Worm (Caenorhabditis elegans): Measurements from ENCODE around the gene C03A3.9.

Gene C03A3.9

ce11 chrX:11241479-11241878 is 25.3 kb upstream of the C03A3.9 start:
- TF ChIP-seq alr-1 (tag; optimal IDR thresholded peaks at IDR 0.05) (no peak), C34F6.9 (tag; optimal IDR thresholded peaks at IDR 0.05) (peak; percentile 57), mdl-1 (tag; optimal IDR thresholded peaks at IDR 0.05) (no peak), nhr-6 (tag; optimal IDR thresholded peaks at IDR 0.05) (no peak), Y55F3AM.14 (GFP tag; optimal IDR thresholded peaks at IDR 0.05) (no peak), nhr-23 (tag; optimal IDR thresholded peaks at IDR 0.05) (no peak), mbf-1 (tag; optimal IDR thresholded peaks at IDR 0.05) (no peak), crh-2 (tag; optimal IDR thresholded peaks at IDR 0.05) (peak; percentile 53), elt-1 (tag; optimal IDR thresholded peaks at IDR 0.05) (no peak), lsy-2 (tag; optimal IDR thresholded peaks at IDR 0.05) (peak in 1 of 2 experiments; percentile 25), nhr-129 (tag; optimal IDR thresholded peaks at IDR 0.05) (peak; percentile 37), zag-1 (tag; optimal IDR thresholded peaks at IDR 0.05) (peak; percentile 65), ceh-82 (tag; optimal IDR thresholded peaks at IDR 0.05) (no peak), egl-27 (tag; optimal IDR thresholded peaks at IDR 0.05) (no peak), ztf-4 (tag; optimal IDR thresholded peaks at IDR 0.05) (peak; percentile 8), blmp-1 (tag; optimal IDR thresholded peaks at IDR 0.05; ENCODE audit: insufficient read depth) (no peak), ceh-16 (tag; optimal IDR thresholded peaks at IDR 0.05) (no peak), gmeb-1 (tag; optimal IDR thresholded peaks at IDR 0.05) (no peak), sma-9 (GFP tag; optimal IDR thresholded peaks at IDR 0.05) (no peak), sma-9 (tag; optimal IDR thresholded peaks at IDR 0.05) (no peak), unc-55 (GFP tag; optimal IDR thresholded peaks at IDR 0.05) (peak; percentile 77), ztf-1 (GFP tag; conservative IDR thresholded peaks at IDR 0.05) (no peak), R02D3.7 (tag; optimal IDR thresholded peaks at IDR 0.05) (no peak), unc-39 (tag; optimal IDR thresholded peaks at IDR 0.05) (no peak), peb-1 (tag; optimal IDR thresholded peaks at IDR 0.05) (no peak), nhr-237 (tag; optimal IDR thresholded peaks at IDR 0.05) (no peak), sma-3 (GFP tag; optimal IDR thresholded peaks at IDR 0.05) (no peak), nhr-11 (tag; optimal IDR thresholded peaks at IDR 0.05) (no peak)

ce11 chrX:11243604-11244003 is 23.2 kb upstream of the C03A3.9 start:
- peak; percentile 24 for TF ChIP-seq zag-1 (tag; optimal IDR thresholded peaks at IDR 0.05)
- no peak for TF ChIP-seq ztf-4 (tag; optimal IDR thresholded peaks at IDR 0.05)
- TF ChIP-seq sma-9 (GFP tag; optimal IDR thresholded peaks at IDR 0.05), result peak; percentile 7
- no peak for TF ChIP-seq sma-9 (tag; optimal IDR thresholded peaks at IDR 0.05)

ce11 chrX:11245056-11245455 is 21.8 kb upstream of the C03A3.9 start:
- TF ChIP-seq egl-27 (tag; optimal IDR thresholded peaks at IDR 0.05), result no peak
- TF ChIP-seq nhr-77 (tag; optimal IDR thresholded peaks at IDR 0.05), result no peak
- no peak for TF ChIP-seq lsy-2 (tag; optimal IDR thresholded peaks at IDR 0.05)
- TF ChIP-seq elt-3 (tag; optimal IDR thresholded peaks at IDR 0.05), result no peak
- TF ChIP-seq nhr-12 (tag; optimal IDR thresholded peaks at IDR 0.05), result no peak
- no peak for TF ChIP-seq sma-3 (GFP tag; optimal IDR thresholded peaks at IDR 0.05)
- TF ChIP-seq peb-1 (tag; optimal IDR thresholded peaks at IDR 0.05), result no peak
- no peak for TF ChIP-seq unc-55 (GFP tag; optimal IDR thresholded peaks at IDR 0.05)
- TF ChIP-seq lin-13 (GFP tag; optimal IDR thresholded peaks at IDR 0.05), result no peak

ce11 chrX:11248083-11248482 is 18.7 kb upstream of the C03A3.9 start:
- TF ChIP-seq fos-1 (tag; optimal IDR thresholded peaks at IDR 0.05) (peak; percentile 11), sem-4 (tag; optimal IDR thresholded peaks at IDR 0.05) (peak; percentile 31), sma-9 (GFP tag; optimal IDR thresholded peaks at IDR 0.05) (peak; percentile 31), sma-9 (tag; optimal IDR thresholded peaks at IDR 0.05) (no peak), zag-1 (tag; optimal IDR thresholded peaks at IDR 0.05) (no peak), nhr-25 (tag; optimal IDR thresholded peaks at IDR 0.05) (peak; percentile 50), nhr-10 (tag; optimal IDR thresholded peaks at IDR 0.05) (no peak), sma-3 (GFP tag; optimal IDR thresholded peaks at IDR 0.05) (peak; percentile 57), mdl-1 (tag; optimal IDR thresholded peaks at IDR 0.05) (peak in 1 of 2 experiments; percentile 30), Y55F3AM.14 (GFP tag; optimal IDR thresholded peaks at IDR 0.05) (peak; percentile 19), ceh-16 (tag; optimal IDR thresholded peaks at IDR 0.05) (no peak), lsy-2 (tag; optimal IDR thresholded peaks at IDR 0.05) (peak in 1 of 2 experiments; percentile 5), F13H6.1 (tag; optimal IDR thresholded peaks at IDR 0.05) (peak; percentile 23), nhr-23 (tag; optimal IDR thresholded peaks at IDR 0.05) (no peak), nhr-21 (tag; optimal IDR thresholded peaks at IDR 0.05) (peak; percentile 76)

All from whole organism, L2 larva.